Worm (Caenorhabditis elegans) whole organism, young adult: ENCODE data around the gene fbxa-24.

ENCODE experiments used
- B0019.2 ChIP-seq: fragments of 200-800 bp; sonication (Bioruptor generic); conservative IDR thresholded peaks from 2 replicates; pipeline ENCODE4 v1.3.6; 2022; ENCODE audit warnings: missing genetic modification reagents, missing genetic modification characterization, missing compliant biosample characterization
- F37B4.10 ChIP-seq: fragments of 200-800 bp; sonication (Bioruptor generic); IDR thresholded peaks from 2 replicates; pipeline ENCODE4 v1.3.6; 2022; ENCODE audit warnings: missing genetic modification characterization, missing compliant biosample characterization
- F55B11.4 ChIP-seq: sonication (generic microtip); optimal IDR thresholded peaks from 2 replicates; lab custom pipeline; 2016; ENCODE audit warnings: missing compliant biosample characterization, missing genetic modification characterization, borderline replicate concordance; ENCODE audit not compliant: insufficient read depth
- Y67H2A.10 ChIP-seq: fragments of 200-800 bp; sonication (Bioruptor generic); conservative IDR thresholded peaks from 2 replicates; pipeline ENCODE4 v1.3.6; 2022; ENCODE audit warnings: missing genetic modification reagents, missing genetic modification characterization, missing compliant biosample characterization
- ZK185.1 ChIP-seq: sonication (generic microtip); optimal IDR thresholded peaks from 2 replicates; lab custom pipeline; 2016; ENCODE audit warnings: mild to moderate bottlenecking, missing genetic modification characterization, missing compliant biosample characterization; ENCODE audit not compliant: poor library complexity, severe bottlenecking
- ama-1 ChIP-seq, 3 experiments: fragments of 150-350 bp in 1 of 3; sonication (generic microtip) in 2 of 3; optimal IDR thresholded peaks; 2 replicates each; lab custom pipeline; 2014 to 2018; ENCODE audit warnings: missing biosample characterization in 2 of 3, missing genetic modification characterization in 2 of 3, missing genetic modification reagents in 2 of 3
- aptf-3 ChIP-seq: fragments of 200-800 bp; sonication (Bioruptor generic); IDR thresholded peaks from 2 replicates; pipeline ENCODE4 v1.3.6; 2022; ENCODE audit warnings: missing genetic modification characterization, missing compliant biosample characterization
- atf-7 ChIP-seq: sonication (generic microtip); optimal IDR thresholded peaks from 2 replicates; lab custom pipeline; 2017; ENCODE audit warnings: mild to moderate bottlenecking, missing genetic modification characterization, missing compliant biosample characterization
- attf-6 ChIP-seq: fragments of 200-800 bp; sonication (Bioruptor generic); IDR thresholded peaks from 2 replicates; pipeline ENCODE4 v1.3.6; 2022; ENCODE audit warnings: missing genetic modification reagents, missing genetic modification characterization, missing compliant biosample characterization
- bed-1 ChIP-seq: fragments of 200-800 bp; sonication (Bioruptor generic); IDR thresholded peaks from 2 replicates; pipeline ENCODE4 v1.3.6; 2022; ENCODE audit warnings: missing genetic modification reagents, missing genetic modification characterization, missing compliant biosample characterization
- bed-2 ChIP-seq: fragments of 200-800 bp; sonication (Bioruptor generic); IDR thresholded peaks from 2 replicates; pipeline ENCODE4 v1.3.6; 2022; ENCODE audit warnings: missing genetic modification reagents, missing genetic modification characterization, missing compliant biosample characterization
- cebp-2 ChIP-seq: fragments of 200-800 bp; sonication (Bioruptor generic); IDR thresholded peaks from 2 replicates; pipeline ENCODE4 v1.3.6; 2022; ENCODE audit warnings: missing genetic modification characterization, missing compliant biosample characterization
- ceh-91 ChIP-seq: fragments of 200-800 bp; sonication (Bioruptor generic); IDR thresholded peaks from 2 replicates; pipeline ENCODE4 v1.3.6; 2022; ENCODE audit warnings: missing genetic modification reagents, missing genetic modification characterization, missing compliant biosample characterization
- dox-1 ChIP-seq: fragments of 200-800 bp; sonication (Bioruptor generic); IDR thresholded peaks from 2 replicates; pipeline ENCODE4 v1.3.6; 2022; ENCODE audit warnings: missing genetic modification reagents, missing genetic modification characterization, missing compliant biosample characterization
- dpff-1 ChIP-seq: sonication (generic microtip); optimal IDR thresholded peaks from 2 replicates; lab custom pipeline; 2017; ENCODE audit warnings: mild to moderate bottlenecking, missing genetic modification characterization, missing compliant biosample characterization
- egrh-3 ChIP-seq: fragments of 200-800 bp; sonication (Bioruptor generic); IDR thresholded peaks from 2 replicates; pipeline ENCODE4 v1.3.6; 2022; ENCODE audit warnings: missing genetic modification reagents, missing genetic modification characterization, missing compliant biosample characterization
- hlh-12 ChIP-seq: sonication (generic microtip); optimal IDR thresholded peaks from 2 replicates; lab custom pipeline; 2016; ENCODE audit warnings: missing genetic modification characterization, missing compliant biosample characterization
- let-607 ChIP-seq, 2 experiments: fragments of 200-800 bp in 1 of 2; sonication (Bioruptor generic) in 1 of 2; sonication (generic microtip) in 1 of 2; optimal IDR thresholded peaks; 2 replicates each; lab custom pipeline; 2016 to 2018; ENCODE audit warnings: mild to moderate bottlenecking in 2 of 2, missing compliant biosample characterization in 2 of 2, missing genetic modification characterization in 2 of 2, moderate library complexity in 2 of 2, missing genotype in 1 of 2
- lin-35 ChIP-seq, 3 experiments: fragments of 150-350 bp in 2 of 3; sonication (generic microtip) in 1 of 3; optimal IDR thresholded peaks; 2 replicates each; lab custom pipeline; 2014 to 2018; ENCODE audit warnings: missing biosample characterization in 3 of 3, missing genetic modification characterization in 3 of 3, missing genetic modification reagents in 3 of 3
- lin-54 ChIP-seq: fragments of 200-800 bp; sonication (Bioruptor generic); optimal IDR thresholded peaks from 2 replicates; lab custom pipeline; 2018; ENCODE audit warnings: mild to moderate bottlenecking, missing genetic modification characterization, missing compliant biosample characterization
- lsy-27 ChIP-seq: sonication (generic microtip); optimal IDR thresholded peaks from 2 replicates; lab custom pipeline; 2017; ENCODE audit warnings: missing genetic modification characterization, mild to moderate bottlenecking, missing compliant biosample characterization, antibody characterized with exemption, missing genotype, borderline replicate concordance; ENCODE audit not compliant: insufficient read depth
- madf-10 ChIP-seq: sonication (generic microtip); optimal IDR thresholded peaks from 2 replicates; lab custom pipeline; 2016; ENCODE audit warnings: mild to moderate bottlenecking, missing genetic modification characterization, missing compliant biosample characterization
- madf-6 ChIP-seq: fragments of 200-800 bp; sonication (Bioruptor generic); IDR thresholded peaks from 2 replicates; pipeline ENCODE4 v1.3.6; 2022; ENCODE audit warnings: missing genetic modification reagents, missing genetic modification characterization, missing compliant biosample characterization
- pbrm-1 ChIP-seq: fragments of 200-800 bp; sonication (Bioruptor generic); IDR thresholded peaks from 2 replicates; pipeline ENCODE4 v1.3.6; 2022; ENCODE audit warnings: missing genetic modification reagents, missing genetic modification characterization, missing compliant biosample characterization
- unc-62 ChIP-seq: fragments of 150-350 bp; optimal IDR thresholded peaks from 2 replicates; lab custom pipeline; 2014; ENCODE audit warnings: missing biosample characterization, missing genetic modification reagents, missing genetic modification characterization
- zim-3 ChIP-seq: sonication (generic microtip); optimal IDR thresholded peaks from 2 replicates; lab custom pipeline; 2017; ENCODE audit warnings: mild to moderate bottlenecking, missing genetic modification characterization, moderate library complexity, missing compliant biosample characterization
- ztf-22 ChIP-seq: fragments of 200-800 bp; sonication (Bioruptor generic); optimal IDR thresholded peaks from 2 replicates; lab custom pipeline; 2018; ENCODE audit warnings: mild to moderate bottlenecking, missing genetic modification characterization, moderate library complexity, missing compliant biosample characterization
- ztf-26 ChIP-seq: sonication (generic microtip); optimal IDR thresholded peaks from 2 replicates; lab custom pipeline; 2017; ENCODE audit warnings: missing genetic modification characterization, missing compliant biosample characterization

fbxa-24 gene

DNA sequence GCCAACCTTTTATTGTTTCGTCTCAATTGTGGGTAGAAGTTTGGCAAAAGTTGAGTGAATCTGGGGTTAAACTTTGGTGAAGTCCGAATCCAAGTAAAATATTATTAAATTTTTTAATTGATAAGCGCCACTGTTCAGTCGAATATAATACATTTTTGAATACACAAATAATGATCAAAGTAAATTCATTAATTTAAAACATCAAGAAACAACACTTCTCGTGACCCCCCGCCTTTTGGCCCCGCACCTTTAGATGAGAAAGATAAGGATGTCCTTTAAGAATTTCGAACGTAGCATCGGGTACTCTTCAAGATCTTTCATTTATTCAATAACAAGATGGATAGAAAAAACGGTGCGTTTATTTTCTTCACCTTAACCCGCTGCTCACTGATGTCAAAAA lies 36.3 kb downstream of the fbxa-24 start, which contains the start of gene nhr-257:
Gene nhr-257 (plus strand): TSS at position 301 of the 400 bp plus-strand sequence.
- TF ChIP-seq egrh-3 (GFP tag; lab: Robert Waterston, UW), result no peak
- TF ChIP-seq attf-6 (GFP tag; lab: Robert Waterston, UW), result no peak
- TF ChIP-seq lsy-27 (tag; lab: Kevin White, UChicago), result no peak
- no peak for TF ChIP-seq bed-2 (GFP tag; lab: Robert Waterston, UW)

- TF ChIP-seq ama-1 (optimal IDR thresholded peaks at IDR 0.05; lab: Kevin White, UChicago), result no peak
- no peak for TF ChIP-seq ama-1 (GFP tag; optimal IDR thresholded peaks at IDR 0.05; lab: Kevin White, UChicago)
- no peak for TF ChIP-seq bed-1 (GFP tag; lab: Robert Waterston, UW)
- TF ChIP-seq aptf-3 (GFP tag; lab: Robert Waterston, UW), result no peak
- no peak for TF ChIP-seq lin-35 (GFP tag; optimal IDR thresholded peaks at IDR 0.05; lab: Kevin White, UChicago)
- TF ChIP-seq Y67H2A.10 (GFP tag; lab: Robert Waterston, UW), result no peak
- TF ChIP-seq madf-10 (tag; lab: Kevin White, UChicago), result no peak
- no peak for TF ChIP-seq hlh-12 (tag; lab: Kevin White, UChicago)
- no peak for TF ChIP-seq ztf-26 (tag; lab: Kevin White, UChicago)
- TF ChIP-seq, all 124 proteins: peak for 0
Observed at ce11 chrII:3860826-3861225, 44.5 kb downstream of the fbxa-24 start, which contains the start of gene oac-11. Gene oac-11 (minus strand): TSS chrII:3860926.

- no peak for TF ChIP-seq madf-6 (GFP tag; lab: Robert Waterston, UW)
- TF ChIP-seq lin-54 (GFP tag; lab: Kevin White, UChicago), result no peak
- TF ChIP-seq pbrm-1, result no peak
- TF ChIP-seq dpff-1, result no peak
- no peak for TF ChIP-seq ZK185.1 (tag; lab: Kevin White, UChicago)
- TF ChIP-seq lin-35 (GFP tag; optimal IDR thresholded peaks at IDR 0.05; lab: Kevin White, UChicago), result no peak
- no peak for TF ChIP-seq B0019.2 (GFP tag; lab: Robert Waterston, UW)
- no peak for TF ChIP-seq bed-1 (GFP tag; lab: Robert Waterston, UW)
- TF ChIP-seq ztf-22 (GFP tag; lab: Kevin White, UChicago), result no peak
- no peak for TF ChIP-seq cebp-2 (GFP tag; lab: Robert Waterston, UW)
- TF ChIP-seq unc-62, result no peak
- TF ChIP-seq zim-3, result no peak
- no peak for TF ChIP-seq dox-1 (GFP tag; lab: Robert Waterston, UW)
- no peak for TF ChIP-seq atf-7 (tag; lab: Kevin White, UChicago)
- TF ChIP-seq, all 124 proteins: peak for 0
Observed at ce11 chrII:3862053-3862452, 45.7 kb downstream of the fbxa-24 start.

DNA sequence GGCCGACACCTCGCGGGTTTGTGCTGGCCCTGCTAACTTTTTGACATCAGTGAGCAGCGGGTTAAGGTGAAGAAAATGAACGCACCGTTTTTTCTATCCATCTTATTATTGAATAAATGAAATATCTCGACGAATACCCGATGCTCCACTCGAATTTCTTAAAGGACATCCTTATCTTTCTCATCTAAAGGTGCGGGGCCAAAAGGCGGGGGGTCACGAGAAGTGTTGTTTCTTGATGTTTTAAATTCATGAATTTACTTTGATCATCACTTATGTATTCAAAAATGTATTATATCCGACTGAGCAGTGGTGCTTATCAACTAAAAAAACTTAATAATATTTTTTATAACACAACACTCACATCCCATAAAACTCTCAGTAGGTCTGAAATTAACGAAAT lies 48.3 kb downstream of the fbxa-24 start, which contains the start of gene nhr-261:
Gene nhr-261 (minus strand): TSS at position 101 of the 400 bp plus-strand sequence.
- no peak for TF ChIP-seq let-607 (tag; optimal IDR thresholded peaks at IDR 0.05; lab: Kevin White, UChicago)
- TF ChIP-seq F37B4.10 (GFP tag; lab: Robert Waterston, UW), result no peak
- TF ChIP-seq ceh-91 (GFP tag; lab: Robert Waterston, UW), result no peak
- TF ChIP-seq F55B11.4 (tag; lab: Kevin White, UChicago), result no peak
